Worm (Caenorhabditis elegans) whole organism, late embryonic: Measurements from ENCODE around the gene Y15E3A.3.

ENCODE experiments used
- C08G9.2 ChIP-seq: sonication (generic microtip); optimal IDR thresholded peaks from 2 replicates; lab custom pipeline; 2016; ENCODE audit warnings: mild to moderate bottlenecking, missing genetic modification characterization, moderate library complexity, missing compliant biosample characterization
- F13H6.1 ChIP-seq: sonication (generic microtip); optimal IDR thresholded peaks from 2 replicates; lab custom pipeline; 2016; ENCODE audit warnings: missing genetic modification characterization, missing compliant biosample characterization
- T23F11.4 ChIP-seq: fragments of 200-800 bp; sonication (Bioruptor generic); optimal IDR thresholded peaks from 2 replicates; lab custom pipeline; 2018; ENCODE audit warnings: mild to moderate bottlenecking, missing genetic modification characterization, missing compliant biosample characterization
- Y22D7AL.16 ChIP-seq: sonication (generic microtip); optimal IDR thresholded peaks from 2 replicates; lab custom pipeline; 2016; ENCODE audit warnings: missing genetic modification characterization, missing compliant biosample characterization
- ahr-1 ChIP-seq: sonication (generic microtip); optimal IDR thresholded peaks from 2 replicates; lab custom pipeline; 2016; ENCODE audit warnings: missing genetic modification characterization, missing compliant biosample characterization
- ama-1 ChIP-seq: fragments of 150-350 bp; optimal IDR thresholded peaks from 2 replicates; lab custom pipeline; 2014
- ceh-14 ChIP-seq: sonication (generic microtip); optimal IDR thresholded peaks from 2 replicates; lab custom pipeline; 2016; ENCODE audit warnings: missing genotype, missing genetic modification characterization, missing compliant biosample characterization
- ceh-18 ChIP-seq: sonication (generic microtip); optimal IDR thresholded peaks from 2 replicates; lab custom pipeline; 2016; ENCODE audit warnings: missing genetic modification characterization, missing compliant biosample characterization
- ceh-22 ChIP-seq: sonication (generic microtip); optimal IDR thresholded peaks from 2 replicates; lab custom pipeline; 2017; ENCODE audit warnings: missing biosample characterization, missing genetic modification characterization
- ceh-30 ChIP-seq: fragments of 150-350 bp; optimal IDR thresholded peaks from 2 replicates; lab custom pipeline; 2014; ENCODE audit warnings: missing biosample characterization, missing genetic modification characterization
- ceh-31 ChIP-seq: sonication (generic microtip); optimal IDR thresholded peaks from 2 replicates; lab custom pipeline; 2016; ENCODE audit warnings: missing genetic modification characterization, missing compliant biosample characterization
- ceh-34 ChIP-seq: sonication (generic microtip); optimal IDR thresholded peaks from 2 replicates; lab custom pipeline; 2016; ENCODE audit warnings: mild to moderate bottlenecking, missing genetic modification characterization, missing compliant biosample characterization
- ceh-45 ChIP-seq: fragments of 200-800 bp; sonication (Bioruptor generic); IDR thresholded peaks from 2 replicates; pipeline ENCODE4 v1.3.6; 2022; ENCODE audit warnings: missing genetic modification reagents, missing genetic modification characterization, missing compliant biosample characterization
- ceh-6 ChIP-seq: fragments of 200-800 bp; sonication (Bioruptor generic); optimal IDR thresholded peaks from 2 replicates; lab custom pipeline; 2018; ENCODE audit warnings: mild to moderate bottlenecking, missing genetic modification characterization, missing compliant biosample characterization
- ceh-9 ChIP-seq: sonication (generic microtip); optimal IDR thresholded peaks from 2 replicates; lab custom pipeline; 2016; ENCODE audit warnings: mild to moderate bottlenecking, missing genetic modification characterization, inconsistent platforms, missing compliant biosample characterization
- dmd-4 ChIP-seq: sonication (generic microtip); optimal IDR thresholded peaks from 2 replicates; lab custom pipeline; 2016; ENCODE audit warnings: borderline replicate concordance, missing genetic modification characterization, missing compliant biosample characterization
- ets-4 ChIP-seq: sonication (generic microtip); optimal IDR thresholded peaks from 2 replicates; lab custom pipeline; 2016; ENCODE audit warnings: missing genetic modification characterization, missing compliant biosample characterization
- fax-1 ChIP-seq: sonication (generic microtip); optimal IDR thresholded peaks from 2 replicates; lab custom pipeline; 2016; ENCODE audit warnings: missing genotype, missing genetic modification characterization, missing compliant biosample characterization
- fkh-10 ChIP-seq: fragments of 150-350 bp; optimal IDR thresholded peaks from 2 replicates; lab custom pipeline; 2014; ENCODE audit warnings: missing biosample characterization, missing genetic modification reagents, missing genetic modification characterization
- fkh-6 ChIP-seq: sonication (generic microtip); optimal IDR thresholded peaks from 2 replicates; lab custom pipeline; 2016; ENCODE audit warnings: missing genetic modification characterization, missing compliant biosample characterization
- hlh-15 ChIP-seq: sonication (generic microtip); optimal IDR thresholded peaks from 2 replicates; lab custom pipeline; 2016; ENCODE audit warnings: missing genetic modification characterization, missing compliant biosample characterization
- hlh-30 ChIP-seq: sonication (generic microtip); optimal IDR thresholded peaks from 2 replicates; lab custom pipeline; 2017; ENCODE audit warnings: antibody characterized with exemption, missing genetic modification characterization, missing compliant biosample characterization; ENCODE audit not compliant: insufficient read depth
- madf-2 ChIP-seq: sonication (generic microtip); optimal IDR thresholded peaks from 2 replicates; lab custom pipeline; 2017; ENCODE audit warnings: missing genetic modification characterization, missing compliant biosample characterization
- mec-3 ChIP-seq: sonication (generic microtip); optimal IDR thresholded peaks from 2 replicates; lab custom pipeline; 2016; ENCODE audit warnings: borderline replicate concordance, missing genetic modification characterization, missing compliant biosample characterization
- nfya-1 ChIP-seq: sonication (generic microtip); optimal IDR thresholded peaks from 2 replicates; lab custom pipeline; 2017; ENCODE audit warnings: missing genetic modification characterization, mild to moderate bottlenecking, missing compliant biosample characterization, antibody characterized with exemption, moderate library complexity
- nhr-232 ChIP-seq: sonication (generic microtip); optimal IDR thresholded peaks from 2 replicates; lab custom pipeline; 2016; ENCODE audit warnings: missing genetic modification characterization, missing compliant biosample characterization
- odd-2 ChIP-seq: sonication (generic microtip); optimal IDR thresholded peaks from 2 replicates; lab custom pipeline; 2017; ENCODE audit warnings: antibody characterized with exemption, mild to moderate bottlenecking, missing genetic modification characterization, missing compliant biosample characterization
- pag-3 ChIP-seq: sonication (generic microtip); optimal IDR thresholded peaks from 2 replicates; lab custom pipeline; 2016; ENCODE audit warnings: missing compliant biosample characterization, missing genetic modification characterization, borderline replicate concordance
- pax-1 ChIP-seq: fragments of 150-350 bp; optimal IDR thresholded peaks from 2 replicates; lab custom pipeline; 2014; ENCODE audit warnings: missing biosample characterization, missing genetic modification characterization
- pha-2 ChIP-seq: sonication (generic microtip); optimal IDR thresholded peaks from 2 replicates; lab custom pipeline; 2017; ENCODE audit warnings: mild to moderate bottlenecking, missing genetic modification characterization, missing compliant biosample characterization
- pha-4 ChIP-seq: fragments of 150-350 bp; optimal IDR thresholded peaks from 2 replicates; lab custom pipeline; 2018; ENCODE audit warnings: missing biosample characterization, missing genetic modification reagents, missing genetic modification characterization
- pqm-1 ChIP-seq: sonication (generic microtip); optimal IDR thresholded peaks from 2 replicates; lab custom pipeline; 2016; ENCODE audit warnings: missing genetic modification characterization, missing compliant biosample characterization
- pros-1 ChIP-seq: fragments of 150-350 bp; optimal IDR thresholded peaks from 2 replicates; lab custom pipeline; 2014; ENCODE audit warnings: missing biosample characterization, missing genetic modification reagents, missing genetic modification characterization
- ref-2 ChIP-seq: sonication (generic microtip); optimal IDR thresholded peaks from 2 replicates; lab custom pipeline; 2016; ENCODE audit warnings: missing genetic modification characterization, missing compliant biosample characterization
- rnt-1 ChIP-seq: sonication (generic microtip); optimal IDR thresholded peaks from 2 replicates; lab custom pipeline; 2016; ENCODE audit warnings: missing genetic modification characterization, missing compliant biosample characterization
- sox-2 ChIP-seq: fragments of 200-800 bp; sonication (Bioruptor generic); IDR thresholded peaks from 2 replicates; pipeline ENCODE4 v1.3.6; 2022; ENCODE audit warnings: missing genetic modification reagents, missing genetic modification characterization, missing compliant biosample characterization
- syd-9 ChIP-seq: sonication (generic microtip); optimal IDR thresholded peaks from 2 replicates; lab custom pipeline; 2016; ENCODE audit warnings: mild to moderate bottlenecking, missing genetic modification characterization, moderate library complexity, missing compliant biosample characterization
- tbx-2 ChIP-seq: sonication (generic microtip); optimal IDR thresholded peaks from 2 replicates; lab custom pipeline; 2016; ENCODE audit warnings: missing genetic modification characterization, missing compliant biosample characterization
- tbx-7 ChIP-seq: sonication (generic microtip); optimal IDR thresholded peaks from 2 replicates; lab custom pipeline; 2016; ENCODE audit warnings: missing genotype, missing genetic modification characterization, missing compliant biosample characterization
- unc-55 ChIP-seq: sonication (generic microtip); optimal IDR thresholded peaks from 2 replicates; lab custom pipeline; 2017; ENCODE audit warnings: missing biosample characterization, missing genetic modification reagents, missing genetic modification characterization
- unc-86 ChIP-seq: sonication (generic microtip); optimal IDR thresholded peaks from 2 replicates; lab custom pipeline; 2016; ENCODE audit warnings: missing genetic modification characterization, missing compliant biosample characterization
- zip-5 ChIP-seq: sonication (generic microtip); optimal IDR thresholded peaks from 2 replicates; lab custom pipeline; 2016; ENCODE audit warnings: missing genetic modification characterization, missing compliant biosample characterization

Y15E3A.3 gene

DNA sequence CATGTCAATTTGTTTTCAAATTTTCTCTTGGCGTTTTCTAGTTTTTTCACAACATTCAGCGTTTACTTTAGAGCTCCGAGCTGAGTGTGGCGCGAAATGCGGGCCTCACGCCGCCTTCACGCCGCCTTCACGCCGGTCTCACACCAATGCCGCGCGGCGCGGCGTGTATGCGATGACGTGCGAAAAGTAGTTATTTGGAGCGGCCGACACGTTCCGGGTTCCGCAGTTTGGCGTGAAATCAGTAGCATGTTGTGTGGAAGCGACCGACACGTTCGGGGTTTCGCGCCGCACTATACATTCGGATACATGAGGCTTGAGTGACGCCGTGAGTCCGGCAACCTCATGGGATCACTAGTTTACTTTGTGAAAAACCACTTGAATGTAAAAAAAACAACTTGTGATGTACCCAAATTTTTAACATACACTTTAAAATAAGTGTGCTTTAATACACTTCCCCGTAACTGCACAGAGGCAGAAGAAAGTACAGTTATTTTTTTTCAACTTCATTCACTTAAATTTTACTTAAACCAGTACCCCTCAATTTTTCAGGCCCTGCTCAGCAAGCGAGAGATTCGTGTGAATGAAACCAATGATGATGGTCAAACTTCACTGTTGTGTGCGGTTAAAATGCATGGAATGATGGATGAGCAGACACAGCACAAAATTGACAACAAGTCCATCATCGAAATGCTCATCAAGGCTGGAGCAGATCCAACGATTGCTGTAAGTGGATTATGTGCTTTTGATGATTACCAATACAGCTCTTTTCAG lies 36.7 kb upstream of the Y15E3A.3 start:
- TF ChIP-seq ceh-45 (GFP tag; lab: Robert Waterston, UW) (no peak), syd-9 (no peak), hlh-30 (tag; lab: Kevin White, UChicago) (no peak), nfya-1 (no peak), T23F11.4 (GFP tag; lab: Kevin White, UChicago) (no peak), fkh-6 (tag; lab: Kevin White, UChicago) (no peak), C08G9.2 (no peak), pha-2 (tag; lab: Kevin White, UChicago) (no peak), ceh-22 (tag; lab: Kevin White, UChicago) (no peak), Y22D7AL.16 (tag; lab: Kevin White, UChicago) (no peak), ceh-31 (tag; lab: Kevin White, UChicago) (no peak), ets-4 (tag; lab: Kevin White, UChicago) (no peak)

DNA sequence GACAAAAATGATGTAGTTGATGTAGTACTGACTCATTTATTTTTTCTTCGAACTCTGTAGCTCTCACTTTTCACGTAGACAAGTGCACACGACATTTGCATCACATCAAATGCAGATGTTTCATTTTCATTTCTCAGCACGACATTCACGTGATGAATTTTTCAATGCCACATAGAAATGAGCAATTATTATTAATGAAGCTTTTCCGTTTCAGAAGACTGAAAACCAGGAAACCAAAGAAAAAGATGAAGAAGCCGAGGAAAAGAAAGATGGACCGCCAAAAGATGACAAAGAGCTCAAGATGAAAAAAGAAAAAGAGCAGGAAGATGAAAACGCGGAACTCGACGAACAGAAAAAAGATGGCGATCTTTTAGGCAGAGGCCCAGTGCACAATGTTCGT lies 30.0 kb upstream of the Y15E3A.3 start:
- TF ChIP-seq pag-3 (tag; lab: Kevin White, UChicago) (no peak), fax-1 (tag; lab: Kevin White, UChicago) (no peak), odd-2 (no peak), ceh-34 (tag; lab: Kevin White, UChicago) (no peak), F13H6.1 (no peak), hlh-30 (tag; lab: Kevin White, UChicago) (no peak), pha-2 (tag; lab: Kevin White, UChicago) (no peak), ceh-18 (no peak), zip-5 (tag; lab: Kevin White, UChicago) (no peak), tbx-7 (tag; lab: Kevin White, UChicago) (no peak), unc-86 (tag; lab: Kevin White, UChicago) (no peak), T23F11.4 (GFP tag; lab: Kevin White, UChicago) (no peak), ama-1 (lab: Kevin White, UChicago) (no peak), ceh-6 (GFP tag; lab: Kevin White, UChicago) (no peak)
- TF ChIP-seq, all 69 proteins: peak for 0

DNA sequence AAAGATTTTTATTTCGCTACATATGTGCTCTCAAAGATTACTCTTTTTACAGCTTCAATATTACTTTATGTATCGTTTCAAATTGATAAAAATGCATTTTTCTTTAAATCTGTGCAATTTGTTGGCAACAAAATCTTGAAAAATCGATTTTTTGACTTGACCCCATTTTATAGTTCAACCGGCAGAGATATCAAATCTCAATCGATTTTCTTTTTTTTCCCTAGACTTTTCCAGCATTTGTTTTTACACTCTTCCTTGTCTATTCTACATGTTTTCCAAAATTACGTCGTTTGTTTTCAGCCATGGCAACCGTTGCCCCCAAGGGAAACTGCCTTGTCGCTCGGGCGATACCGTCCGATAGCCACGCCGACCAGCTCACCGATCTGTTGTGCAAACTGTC lies 29.3 kb upstream of the Y15E3A.3 start, which contains the start of gene nfki-1:
TSS of gene nfki-1 (plus strand) at position 301 of the 400 bp plus-strand sequence.
- TF ChIP-seq nfya-1 (no peak), pros-1 (no peak), tbx-2 (tag; lab: Kevin White, UChicago) (no peak), ceh-34 (tag; lab: Kevin White, UChicago) (no peak), pax-1 (tag; lab: Kevin White, UChicago) (no peak), rnt-1 (tag; lab: Kevin White, UChicago) (no peak)

- peak; percentile 56 for TF ChIP-seq dmd-4 (tag; lab: Kevin White, UChicago)
- TF ChIP-seq ets-4 (tag; lab: Kevin White, UChicago): peak; percentile 17
- TF ChIP-seq fkh-6 (tag; lab: Kevin White, UChicago): peak; percentile 44
- no peak for TF ChIP-seq ceh-22 (tag; lab: Kevin White, UChicago)
- no peak for TF ChIP-seq fkh-10 (GFP tag; lab: Kevin White, UChicago)
- no peak for TF ChIP-seq ceh-45 (GFP tag; lab: Robert Waterston, UW)
- TF ChIP-seq ref-2 (tag; lab: Kevin White, UChicago): peak; percentile 53
- TF ChIP-seq pha-2 (tag; lab: Kevin White, UChicago): no peak
- no peak for TF ChIP-seq sox-2 (GFP tag; lab: Robert Waterston, UW)
- TF ChIP-seq Y22D7AL.16 (tag; lab: Kevin White, UChicago): no peak
- peak; percentile 81 for TF ChIP-seq pros-1
- no peak for TF ChIP-seq mec-3 (tag; lab: Kevin White, UChicago)
- peak; percentile 77 for TF ChIP-seq ceh-31 (tag; lab: Kevin White, UChicago)
- TF ChIP-seq tbx-7 (tag; lab: Kevin White, UChicago): no peak
- TF ChIP-seq ceh-34 (tag; lab: Kevin White, UChicago): peak; percentile 39
- TF ChIP-seq unc-55 (GFP tag; lab: Kevin White, UChicago): peak; percentile 31
- TF ChIP-seq madf-2 (tag; lab: Kevin White, UChicago): no peak
- no peak for TF ChIP-seq pqm-1 (tag; lab: Kevin White, UChicago)
- TF ChIP-seq ceh-9 (tag; lab: Kevin White, UChicago): no peak
- no peak for TF ChIP-seq nhr-232 (tag; lab: Kevin White, UChicago)
- peak; percentile 84 for TF ChIP-seq ceh-14
- TF ChIP-seq unc-86 (tag; lab: Kevin White, UChicago): no peak
- TF ChIP-seq F13H6.1: peak; percentile 51
- no peak for TF ChIP-seq ceh-30 (tag; lab: Kevin White, UChicago)
- TF ChIP-seq ahr-1: no peak
- no peak for TF ChIP-seq odd-2
- no peak for TF ChIP-seq pha-4 (tag; lab: Kevin White, UChicago)
- TF ChIP-seq tbx-2 (tag; lab: Kevin White, UChicago): peak; percentile 74
- no peak for TF ChIP-seq pax-1 (tag; lab: Kevin White, UChicago)
- no peak for TF ChIP-seq hlh-15
Observed at ce11 chrX:15353874-15354480, 28.4 kb upstream of the Y15E3A.3 start.
